Worm (Caenorhabditis elegans): ENCODE measurements around the gene lsm-3.
"Not testable (repeated sequence)": the region's sequence is repeated elsewhere in the genome, so short reads cannot be mapped to it uniquely, and the experiment has no call there.

DNA sequence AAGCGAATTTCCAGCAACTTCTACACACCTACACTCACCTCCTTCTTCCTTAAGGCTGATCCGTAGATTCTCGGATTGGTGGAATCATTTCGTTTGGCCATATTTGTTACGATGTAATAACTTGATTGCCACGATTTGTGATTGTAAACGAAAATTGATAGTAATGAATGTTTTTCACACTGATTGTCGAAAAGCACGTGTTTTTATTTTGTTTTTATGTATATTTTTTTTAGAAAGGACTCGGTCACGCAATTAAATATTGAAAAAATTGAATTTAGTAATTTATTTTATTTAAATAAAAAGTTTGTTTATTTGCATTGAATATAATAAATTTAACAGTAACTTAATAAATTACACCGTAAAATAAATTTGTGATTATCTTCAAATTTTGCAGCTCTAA is 46.9 kb downstream of the lsm-3 start, which contains the start of gene K09B11.5:
- TF ChIP-seq him-1, dao-5 (tag; optimal IDR thresholded peaks at IDR 0.05): not testable (repeated sequence)

Measured in whole organism, L4/young adult.